Worm (Caenorhabditis elegans): ENCODE results near the gene F54D8.6.
A peak's percentile ranks its signal among the peaks of the same experiment; 100 is the strongest.

The F54D8.6 gene

ce11 chrIII:5080700-5081572 lies 21.8 kb upstream of the F54D8.6 start (continued):
- no peak for TF ChIP-seq Y116A8C.19 (tag; optimal IDR thresholded peaks at IDR 0.05; ENCODE audit: borderline replicate concordance)
- TF ChIP-seq ceh-82 (tag; optimal IDR thresholded peaks at IDR 0.05), result peak; percentile 3 to 90 (median 89)
- peak; percentile 92 for TF ChIP-seq nhr-90 (tag; optimal IDR thresholded peaks at IDR 0.05; ENCODE audit: poor library complexity)

ce11 chrIII:5081573-5081823 lies 21.3 kb upstream of the F54D8.6 start, which contains the start of gene cox-6A:
TSS of gene cox-6A (plus strand) at chrIII:5081724.
- TF ChIP-seq ets-5 (GFP tag; IDR thresholded peaks at IDR 0.05) (no peak), nhr-71 (tag; optimal IDR thresholded peaks at IDR 0.05) (no peak), nhr-20 (tag; optimal IDR thresholded peaks at IDR 0.05) (no peak), lin-35 (GFP tag; optimal IDR thresholded peaks at IDR 0.05) (no peak), pax-3 (tag; optimal IDR thresholded peaks at IDR 0.05) (no peak), hlh-17 (GFP tag; optimal IDR thresholded peaks at IDR 0.05; ENCODE audit: borderline replicate concordance) (no peak), F16B12.6 (tag; optimal IDR thresholded peaks at IDR 0.05) (no peak), ceh-8 (GFP tag; optimal IDR thresholded peaks at IDR 0.05) (no peak)

ce11 chrIII:5083304-5083703 lies 19.5 kb upstream of the F54D8.6 start:
- peak; percentile 44 for TF ChIP-seq nhr-85 (tag)
- no peak for TF ChIP-seq unc-98 (GFP tag; IDR thresholded peaks at IDR 0.05)
- no peak for TF ChIP-seq sox-4 (tag; optimal IDR thresholded peaks at IDR 0.05)
- TF ChIP-seq efl-1 (optimal IDR thresholded peaks at IDR 0.05), result no peak
- TF ChIP-seq efl-1 (GFP tag; optimal IDR thresholded peaks at IDR 0.05 in 1 of 2), result peak in 1 of 2 experiments; percentile 42

- no peak for TF ChIP-seq efl-1 (optimal IDR thresholded peaks at IDR 0.05)
- peak in 1 of 2 experiments; percentile 19 for TF ChIP-seq efl-1 (GFP tag; optimal IDR thresholded peaks at IDR 0.05 in 1 of 2)
- peak; percentile 11 for TF ChIP-seq lin-14 (GFP tag; optimal IDR thresholded peaks at IDR 0.05)
- TF ChIP-seq ceh-82 (tag; optimal IDR thresholded peaks at IDR 0.05), result no peak
- peak; percentile 15 for TF ChIP-seq unc-86 (tag; optimal IDR thresholded peaks at IDR 0.05)
- TF ChIP-seq lin-39 (tag; optimal IDR thresholded peaks at IDR 0.05), result no peak
Observed at ce11 chrIII:5085529-5085928, 17.3 kb upstream of the F54D8.6 start, which contains the start of gene cah-1. TSS of gene cah-1 (minus strand) at chrIII:5085629.

- TF ChIP-seq nhr-71 (tag; optimal IDR thresholded peaks at IDR 0.05) (peak; percentile 36), sup-37 (GFP tag; optimal IDR thresholded peaks at IDR 0.05) (no peak), lin-15B (tag; optimal IDR thresholded peaks at IDR 0.05) (no peak), lsy-2 (tag; optimal IDR thresholded peaks at IDR 0.05) (no peak), lin-14 (GFP tag; optimal IDR thresholded peaks at IDR 0.05) (peak; percentile 32), isw-1 (GFP tag; IDR thresholded peaks at IDR 0.05) (no peak), nhr-19 (GFP tag; conservative IDR thresholded peaks at IDR 0.05) (peak; percentile 73), nhr-85 (tag) (peak; percentile 49), ets-5 (GFP tag; IDR thresholded peaks at IDR 0.05) (no peak), efl-1 (optimal IDR thresholded peaks at IDR 0.05) (no peak), efl-1 (GFP tag; optimal IDR thresholded peaks at IDR 0.05 in 1 of 2) (peak in 1 of 2 experiments; percentile 44), elt-3 (tag; optimal IDR thresholded peaks at IDR 0.05) (peak in 5 of 6 experiments; percentile 30 to 75 (median 33)), skn-1 (tag; optimal IDR thresholded peaks at IDR 0.05) (no peak), ceh-63 (GFP tag; optimal IDR thresholded peaks at IDR 0.05) (no peak), snu-23 (GFP tag; optimal IDR thresholded peaks at IDR 0.05) (peak; percentile 15), nhr-20 (tag; optimal IDR thresholded peaks at IDR 0.05) (peak; percentile 32), jun-1 (tag; optimal IDR thresholded peaks at IDR 0.05) (no peak), blmp-1 (tag; optimal IDR thresholded peaks at IDR 0.05) (peak; percentile 25)
Observed at ce11 chrIII:5089489-5089888, 13.3 kb upstream of the F54D8.6 start.

- TF ChIP-seq nhr-47 (tag; optimal IDR thresholded peaks at IDR 0.05) (no peak), mef-2 (tag; optimal IDR thresholded peaks at IDR 0.05) (no peak), blmp-1 (tag; optimal IDR thresholded peaks at IDR 0.05) (no peak), swsn-7 (tag; optimal IDR thresholded peaks at IDR 0.05) (no peak), fkh-10 (GFP tag; optimal IDR thresholded peaks at IDR 0.05) (no peak), efl-3 (GFP tag; optimal IDR thresholded peaks at IDR 0.05) (no peak), sptf-1 (tag; optimal IDR thresholded peaks at IDR 0.05) (no peak), ceh-90 (tag; optimal IDR thresholded peaks at IDR 0.05) (no peak), nhr-84 (tag; optimal IDR thresholded peaks at IDR 0.05) (no peak), fkh-8 (tag; optimal IDR thresholded peaks at IDR 0.05) (no peak), elt-2 (tag; optimal IDR thresholded peaks at IDR 0.05) (no peak), mab-9 (GFP tag; IDR thresholded peaks at IDR 0.05) (no peak), nhr-90 (tag; optimal IDR thresholded peaks at IDR 0.05; ENCODE audit: poor library complexity) (no peak), snu-23 (GFP tag; optimal IDR thresholded peaks at IDR 0.05) (no peak)
Observed at ce11 chrIII:5092345-5092744, 10.4 kb upstream of the F54D8.6 start.

Measured in whole organism, L1 larva.